Worm (Caenorhabditis elegans): ENCODE results near the gene let-23.

ce11 chrII:9169450-9169960, 27.8 kb upstream of the let-23 start, which contains the start of gene dpl-1:
- TF ChIP-seq ztf-29 (GFP tag; IDR thresholded peaks at IDR 0.05) (no peak), ref-1 (GFP tag; conservative IDR thresholded peaks at IDR 0.05) (no peak), ztf-23 (GFP tag; IDR thresholded peaks at IDR 0.05) (no peak)
